Worm (Caenorhabditis elegans) whole organism, L4/young adult: ENCODE results near the gene ttc-37.

Experiments
- W03F9.2 ChIP-seq: fragments of 150-350 bp; optimal IDR thresholded peaks from 2 replicates; lab custom pipeline; 2014; ENCODE audit warnings: missing biosample characterization, missing genetic modification characterization
- dao-5 ChIP-seq: sonication (generic microtip); optimal IDR thresholded peaks from 2 replicates; lab custom pipeline; 2016; ENCODE audit warnings: missing genotype, missing genetic modification characterization, moderate library complexity, missing compliant biosample characterization
- him-1 ChIP-seq: sonication (generic microtip); optimal IDR thresholded peaks from 2 replicates; lab custom pipeline; 2016; ENCODE audit warnings: missing genotype, missing genetic modification reagents, missing genetic modification characterization, missing compliant biosample characterization

Gene ttc-37

ce11 chrV:5204127-5204526 lies at the start of gene ttc-37:
Gene ttc-37, plus strand, starts transcription at chrV:5204475.
- TF ChIP-seq dao-5 = no peak
- TF ChIP-seq W03F9.2 (tag; lab: Kevin White, UChicago) = no peak
- no peak for TF ChIP-seq him-1 (tag; lab: Kevin White, UChicago)

- TF ChIP-seq dao-5 (no peak), him-1 (tag; lab: Kevin White, UChicago) (no peak), W03F9.2 (tag; lab: Kevin White, UChicago) (no peak)
Measured at ce11 chrV:5155516-5155915, 48.8 kb upstream of the ttc-37 start, which contains the start of gene srx-38. Gene srx-38, minus strand, starts transcription at chrV:5155616.

ce11 chrV:5157660-5158059 lies 46.6 kb upstream of the ttc-37 start, which contains the start of gene srx-39:
Gene srx-39, minus strand, starts transcription at chrV:5157760.
- TF ChIP-seq dao-5 (no peak), W03F9.2 (tag; lab: Kevin White, UChicago) (no peak), him-1 (tag; lab: Kevin White, UChicago) (no peak)

- TF ChIP-seq W03F9.2 (tag; lab: Kevin White, UChicago) (no peak), dao-5 (no peak), him-1 (tag; lab: Kevin White, UChicago) (no peak)
Measured at ce11 chrV:5158302-5158701, 46.0 kb upstream of the ttc-37 start, which contains the start of gene abu-15. Gene abu-15, plus strand, starts transcription at chrV:5158602.

- no peak for TF ChIP-seq W03F9.2 (tag; lab: Kevin White, UChicago)
Measured at ce11 chrV:5161792-5162191, 42.5 kb upstream of the ttc-37 start, which contains the start of gene abu-6. Gene abu-6, minus strand, starts transcription at chrV:5161892.

- TF ChIP-seq him-1 (tag; lab: Kevin White, UChicago) = no peak
Measured at ce11 chrV:5164682-5165081, 39.6 kb upstream of the ttc-37 start, which contains the start of gene abu-7. Gene abu-7, minus strand, starts transcription at chrV:5164782.

ce11 chrV:5165426-5165825 lies 38.8 kb upstream of the ttc-37 start, which contains the start of gene srw-140:
Gene srw-140, plus strand, starts transcription at chrV:5165726.
- TF ChIP-seq him-1 (tag; lab: Kevin White, UChicago) (no peak), dao-5 (no peak), W03F9.2 (tag; lab: Kevin White, UChicago) (no peak)

- TF ChIP-seq dao-5 = no peak
- TF ChIP-seq him-1 (tag; lab: Kevin White, UChicago) = no peak
- no peak for TF ChIP-seq W03F9.2 (tag; lab: Kevin White, UChicago)
Measured at ce11 chrV:5169586-5169985, 34.7 kb upstream of the ttc-37 start, which contains the start of gene srt-64. Gene srt-64, minus strand, starts transcription at chrV:5169686.

- TF ChIP-seq him-1 (tag; lab: Kevin White, UChicago) (no peak), W03F9.2 (tag; lab: Kevin White, UChicago) (no peak), dao-5 (no peak)
Measured at ce11 chrV:5172833-5173232, 31.4 kb upstream of the ttc-37 start, which contains the start of gene srt-65. Gene srt-65, minus strand, starts transcription at chrV:5172933.

ce11 chrV:5177209-5177608 lies 27.1 kb upstream of the ttc-37 start, which contains the start of gene ugt-51:
Gene ugt-51, minus strand, starts transcription at chrV:5177309.
- TF ChIP-seq W03F9.2 (tag; lab: Kevin White, UChicago) (no peak), him-1 (tag; lab: Kevin White, UChicago) (no peak), dao-5 (no peak)

ce11 chrV:5178051-5178450 lies 26.2 kb upstream of the ttc-37 start:
- no peak for TF ChIP-seq W03F9.2 (tag; lab: Kevin White, UChicago)
- no peak for TF ChIP-seq him-1 (tag; lab: Kevin White, UChicago)
- no peak for TF ChIP-seq dao-5

ce11 chrV:5181612-5182011 lies 22.7 kb upstream of the ttc-37 start, which contains the start of gene C03A7.2:
Gene C03A7.2, plus strand, starts transcription at chrV:5181912.
- TF ChIP-seq W03F9.2 (tag; lab: Kevin White, UChicago) (no peak), him-1 (tag; lab: Kevin White, UChicago) (no peak), dao-5 (no peak)

- TF ChIP-seq W03F9.2 (tag; lab: Kevin White, UChicago) (no peak), him-1 (tag; lab: Kevin White, UChicago) (no peak), dao-5 (no peak)
Measured at ce11 chrV:5192501-5192900, 11.8 kb upstream of the ttc-37 start, which contains the start of gene C03A7.13. Gene C03A7.13, minus strand, starts transcription at chrV:5192543.

ce11 chrV:5194508-5194907 lies 9.8 kb upstream of the ttc-37 start, which contains the start of gene abu-8:
Gene abu-8, minus strand, starts transcription at chrV:5194608.
- no peak for TF ChIP-seq him-1 (tag; lab: Kevin White, UChicago)
- TF ChIP-seq dao-5 = no peak
- TF ChIP-seq W03F9.2 (tag; lab: Kevin White, UChicago) = no peak

- TF ChIP-seq him-1 (tag; lab: Kevin White, UChicago) = no peak
- no peak for TF ChIP-seq dao-5
- TF ChIP-seq W03F9.2 (tag; lab: Kevin White, UChicago) = no peak
Measured at ce11 chrV:5198240-5198639, 6.0 kb upstream of the ttc-37 start, which contains the start of gene Y47A7.2. Gene Y47A7.2, minus strand, starts transcription at chrV:5198340.
